Worm (Caenorhabditis elegans) whole organism, mixed stage, embryonic: ENCODE data around the gene fbxc-28.

Experiments used
- M03D4.4 ChIP-seq: sonication (generic microtip); optimal IDR thresholded peaks from 2 replicates; lab custom pipeline; 2017; ENCODE audit warnings: mild to moderate bottlenecking, missing genetic modification characterization, missing compliant biosample characterization
- bed-3 ChIP-seq: fragments of 200-800 bp; sonication (Bioruptor generic); optimal IDR thresholded peaks from 3 replicates; lab custom pipeline; 2018; ENCODE audit warnings: mild to moderate bottlenecking, missing genetic modification characterization, moderate library complexity, missing compliant biosample characterization
- blmp-1 ChIP-seq: fragments of 150-350 bp; optimal IDR thresholded peaks from 2 replicates; lab custom pipeline; 2014; ENCODE audit warnings: missing biosample characterization, missing genetic modification characterization
- ceh-43 ChIP-seq: fragments of 200-800 bp; sonication (Bioruptor generic); optimal IDR thresholded peaks from 2 replicates; lab custom pipeline; 2018; ENCODE audit warnings: mild to moderate bottlenecking, missing genetic modification characterization, moderate library complexity, missing compliant biosample characterization
- ces-1 ChIP-seq: fragments of 150-350 bp; optimal IDR thresholded peaks from 2 replicates; lab custom pipeline; 2014; ENCODE audit warnings: missing biosample characterization, missing genetic modification reagents, missing genetic modification characterization
- cnd-1 ChIP-seq: fragments of 200-800 bp; sonication (Bioruptor generic); optimal IDR thresholded peaks from 2 replicates; lab custom pipeline; 2018; ENCODE audit warnings: mild to moderate bottlenecking, missing genetic modification characterization, missing compliant biosample characterization
- drap-1 ChIP-seq: fragments of 200-800 bp; sonication (Bioruptor generic); optimal IDR thresholded peaks from 3 replicates; lab custom pipeline; 2018; ENCODE audit warnings: mild to moderate bottlenecking, missing genetic modification characterization, missing compliant biosample characterization
- elt-1 ChIP-seq: sonication (generic microtip); optimal IDR thresholded peaks from 2 replicates; lab custom pipeline; 2017; ENCODE audit warnings: missing genetic modification characterization, mild to moderate bottlenecking, missing compliant biosample characterization, antibody characterized with exemption, moderate library complexity, borderline replicate concordance; ENCODE audit not compliant: insufficient read depth
- elt-3 ChIP-seq: fragments of 150-350 bp; optimal IDR thresholded peaks from 2 replicates; lab custom pipeline; 2014; ENCODE audit warnings: missing biosample characterization, missing genetic modification characterization
- flh-1 ChIP-seq: fragments of 200-800 bp; sonication (Bioruptor generic); optimal IDR thresholded peaks from 2 replicates; lab custom pipeline; 2018; ENCODE audit warnings: mild to moderate bottlenecking, missing genetic modification characterization, moderate library complexity, missing compliant biosample characterization
- ham-2 ChIP-seq: fragments of 200-800 bp; sonication (Bioruptor generic); optimal IDR thresholded peaks from 2 replicates; lab custom pipeline; 2018; ENCODE audit warnings: mild to moderate bottlenecking, missing genetic modification characterization, missing compliant biosample characterization
- hlh-1 ChIP-seq: fragments of 150-350 bp; optimal IDR thresholded peaks from 2 replicates; lab custom pipeline; 2014; ENCODE audit warnings: missing biosample characterization, missing genetic modification reagents, missing genetic modification characterization
- lin-13 ChIP-seq: fragments of 150-350 bp; optimal IDR thresholded peaks from 2 replicates; lab custom pipeline; 2014; ENCODE audit warnings: missing biosample characterization, missing genetic modification characterization
- lin-32 ChIP-seq: fragments of 200-800 bp; sonication (Bioruptor generic); optimal IDR thresholded peaks from 2 replicates; lab custom pipeline; 2018; ENCODE audit warnings: mild to moderate bottlenecking, missing genetic modification characterization, missing compliant biosample characterization
- lsy-2 ChIP-seq: fragments of 150-350 bp; optimal IDR thresholded peaks from 2 replicates; lab custom pipeline; 2014; ENCODE audit warnings: missing biosample characterization, missing genetic modification characterization
- mab-5 ChIP-seq: fragments of 150-350 bp; optimal IDR thresholded peaks from 2 replicates; lab custom pipeline; 2014; ENCODE audit warnings: missing biosample characterization, missing genetic modification characterization
- mep-1 ChIP-seq: fragments of 150-350 bp; optimal IDR thresholded peaks from 2 replicates; lab custom pipeline; 2017; ENCODE audit warnings: missing biosample characterization, missing genetic modification reagents, missing genetic modification characterization, inconsistent platforms
- mls-2 ChIP-seq: sonication (generic microtip); optimal IDR thresholded peaks from 2 replicates; lab custom pipeline; 2016; ENCODE audit warnings: mild to moderate bottlenecking, missing genetic modification characterization, moderate library complexity, missing compliant biosample characterization
- nhr-12 ChIP-seq: fragments of 150-350 bp; optimal IDR thresholded peaks from 2 replicates; lab custom pipeline; 2014; ENCODE audit warnings: missing biosample characterization, missing genetic modification characterization
- nhr-2 ChIP-seq: fragments of 150-350 bp; optimal IDR thresholded peaks from 2 replicates; lab custom pipeline; 2014; ENCODE audit warnings: missing biosample characterization, missing genetic modification characterization
- nhr-237 ChIP-seq: fragments of 150-350 bp; optimal IDR thresholded peaks from 2 replicates; lab custom pipeline; 2014; ENCODE audit warnings: missing biosample characterization, missing genetic modification characterization
- nhr-28 ChIP-seq: fragments of 150-350 bp; optimal IDR thresholded peaks from 2 replicates; lab custom pipeline; 2014; ENCODE audit warnings: missing biosample characterization, missing genetic modification characterization
- nhr-76 ChIP-seq: sonication (generic microtip); optimal IDR thresholded peaks from 2 replicates; lab custom pipeline; 2017; ENCODE audit warnings: missing biosample characterization, missing genetic modification characterization
- pha-4 ChIP-seq: fragments of 150-350 bp; optimal IDR thresholded peaks from 2 replicates; lab custom pipeline; 2018; ENCODE audit warnings: missing biosample characterization, missing genetic modification reagents, missing genetic modification characterization
- sem-2 ChIP-seq: fragments of 200-800 bp; sonication (Bioruptor generic); optimal IDR thresholded peaks from 2 replicates; lab custom pipeline; 2018; ENCODE audit warnings: mild to moderate bottlenecking, missing genetic modification characterization, missing compliant biosample characterization
- sptf-1 ChIP-seq: sonication (generic microtip); optimal IDR thresholded peaks from 2 replicates; lab custom pipeline; 2017; ENCODE audit warnings: mild to moderate bottlenecking, missing genetic modification characterization, moderate library complexity, missing compliant biosample characterization
- unc-120 ChIP-seq: sonication (generic microtip); optimal IDR thresholded peaks from 2 replicates; lab custom pipeline; 2017; ENCODE audit warnings: missing genetic modification characterization, missing compliant biosample characterization; ENCODE audit not compliant: poor library complexity, severe bottlenecking
- zip-8 ChIP-seq: fragments of 150-350 bp; optimal IDR thresholded peaks from 2 replicates; lab custom pipeline; 2014; ENCODE audit warnings: missing biosample characterization, missing genetic modification characterization
- ztf-11 ChIP-seq: fragments of 150-350 bp; optimal IDR thresholded peaks from 2 replicates; lab custom pipeline; 2014; ENCODE audit warnings: missing biosample characterization, missing genetic modification characterization

Gene fbxc-28

DNA sequence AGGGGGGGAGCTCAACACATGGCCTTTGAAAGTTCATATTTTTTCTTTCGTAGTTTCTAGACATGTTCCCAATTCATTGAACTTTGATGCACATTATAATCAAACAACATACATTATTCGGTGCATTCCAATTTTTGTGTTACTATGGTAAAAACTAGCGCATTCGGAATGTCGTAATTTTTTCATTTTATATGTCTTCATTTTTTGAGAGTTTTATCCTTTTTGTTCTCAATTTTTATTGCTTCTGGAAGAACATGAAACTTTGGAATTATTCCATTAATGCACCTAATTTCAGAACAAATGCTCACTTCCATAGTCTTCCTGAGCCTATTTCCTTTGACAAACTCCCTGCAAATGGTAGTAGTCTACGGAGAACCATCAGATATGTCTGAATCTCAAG is 22.0 kb upstream of the fbxc-28 start, which contains the start of gene T07D3.2:
T07D3.2 (plus strand) TSS at position 301 of the 400 bp plus-strand sequence.
- TF ChIP-seq zip-8 (tag; lab: Kevin White, UChicago) (no peak), elt-1 (no peak), unc-120 (tag; lab: Kevin White, UChicago) (no peak), nhr-2 (tag; lab: Kevin White, UChicago) (no peak), lsy-2 (tag; lab: Kevin White, UChicago) (no peak), nhr-28 (tag; lab: Kevin White, UChicago) (no peak), pha-4 (tag; lab: Kevin White, UChicago) (no peak), ham-2 (GFP tag; lab: Kevin White, UChicago) (no peak), lin-13 (no peak), mep-1 (tag; lab: Kevin White, UChicago) (no peak), M03D4.4 (tag; lab: Kevin White, UChicago) (no peak), mls-2 (tag; lab: Kevin White, UChicago) (no peak), nhr-12 (tag; lab: Kevin White, UChicago) (no peak)

DNA sequence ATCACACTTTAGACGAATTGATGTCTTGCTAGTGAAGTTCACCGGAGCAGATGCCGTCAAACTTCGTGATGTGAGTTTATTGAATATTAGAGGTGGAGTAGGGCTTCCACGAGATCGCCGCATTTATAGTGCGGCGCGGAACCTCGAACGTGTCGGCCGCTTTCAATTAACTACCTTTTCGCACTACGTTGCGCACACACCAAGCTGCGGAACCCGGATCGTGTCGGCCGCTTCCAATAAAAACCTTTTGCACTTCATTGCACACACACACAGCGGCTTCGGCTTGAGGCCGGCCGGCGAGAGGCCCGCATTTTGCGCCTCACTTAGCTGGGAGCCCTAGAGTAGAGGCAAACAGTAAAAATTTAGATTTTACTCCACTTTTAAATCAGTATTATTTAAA is 18.3 kb upstream of the fbxc-28 start:
- TF ChIP-seq lin-32 (GFP tag; lab: Kevin White, UChicago), result no peak
- TF ChIP-seq, all 35 proteins: peak for 0

DNA sequence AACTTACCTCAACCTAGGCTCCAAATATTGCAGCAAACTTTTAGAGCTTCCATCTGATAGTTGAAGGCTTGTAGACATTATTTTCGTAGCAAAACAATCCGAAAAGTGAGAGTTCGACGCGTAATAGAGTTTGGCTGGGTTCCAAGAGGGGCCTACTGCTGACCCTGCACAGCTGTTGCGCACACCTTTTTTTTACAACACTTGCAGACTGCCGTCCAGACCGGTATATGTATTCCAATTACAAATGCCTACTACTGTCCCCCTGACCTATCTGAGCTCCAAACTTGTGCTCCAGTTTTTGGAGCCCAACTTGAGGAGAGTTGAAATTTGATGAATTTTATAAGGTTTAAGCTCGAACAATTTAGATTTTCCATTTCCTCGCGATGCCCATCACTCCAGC is 14.1 kb upstream of the fbxc-28 start, which contains the start of the genes fbxc-24 and fbxc-27:
fbxc-24 (minus strand) TSS at position 101 of the 400 bp plus-strand sequence.
fbxc-27 (plus strand) TSS at position 216 of the 400 bp plus-strand sequence.
- TF ChIP-seq hlh-1 (tag; lab: Kevin White, UChicago) (peak; percentile 68), cnd-1 (tag; lab: Kevin White, UChicago) (no peak)

DNA sequence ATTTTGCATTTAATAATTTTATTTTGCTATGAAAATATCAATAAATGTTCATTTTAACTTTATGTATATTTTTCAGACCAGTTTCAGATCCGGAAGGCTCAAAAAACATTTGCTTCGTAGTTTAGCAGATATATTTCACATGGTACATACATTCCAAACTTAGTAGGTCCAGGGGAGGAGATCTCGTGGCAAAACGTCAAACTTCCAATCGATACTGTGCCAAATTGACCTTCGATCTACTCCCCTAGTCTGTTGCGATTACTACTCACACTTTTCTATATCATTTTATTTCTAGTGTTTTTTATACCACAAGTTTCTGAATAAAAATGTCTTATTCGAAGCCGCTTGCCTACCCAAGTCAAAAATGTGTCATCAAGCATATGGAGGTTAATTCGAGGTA is 11.9 kb upstream of the fbxc-28 start, which contains the start of gene fbxc-31:
fbxc-31 (plus strand) TSS at position 301 of the 400 bp plus-strand sequence.
- no peak for TF ChIP-seq ztf-11 (tag; lab: Kevin White, UChicago)
- TF ChIP-seq mls-2 (tag; lab: Kevin White, UChicago), result no peak
- no peak for TF ChIP-seq cnd-1 (tag; lab: Kevin White, UChicago)
- TF ChIP-seq elt-3, result no peak
- TF ChIP-seq nhr-2 (tag; lab: Kevin White, UChicago), result no peak
- TF ChIP-seq ces-1, result no peak
- TF ChIP-seq flh-1 (GFP tag; lab: Kevin White, UChicago), result no peak
- no peak for TF ChIP-seq nhr-12 (tag; lab: Kevin White, UChicago)
- no peak for TF ChIP-seq ceh-43
- TF ChIP-seq lin-13, result no peak
- no peak for TF ChIP-seq nhr-237 (tag; lab: Kevin White, UChicago)
- no peak for TF ChIP-seq nhr-76 (tag; lab: Kevin White, UChicago)
- no peak for TF ChIP-seq unc-120 (tag; lab: Kevin White, UChicago)
- no peak for TF ChIP-seq bed-3 (GFP tag; lab: Kevin White, UChicago)

DNA sequence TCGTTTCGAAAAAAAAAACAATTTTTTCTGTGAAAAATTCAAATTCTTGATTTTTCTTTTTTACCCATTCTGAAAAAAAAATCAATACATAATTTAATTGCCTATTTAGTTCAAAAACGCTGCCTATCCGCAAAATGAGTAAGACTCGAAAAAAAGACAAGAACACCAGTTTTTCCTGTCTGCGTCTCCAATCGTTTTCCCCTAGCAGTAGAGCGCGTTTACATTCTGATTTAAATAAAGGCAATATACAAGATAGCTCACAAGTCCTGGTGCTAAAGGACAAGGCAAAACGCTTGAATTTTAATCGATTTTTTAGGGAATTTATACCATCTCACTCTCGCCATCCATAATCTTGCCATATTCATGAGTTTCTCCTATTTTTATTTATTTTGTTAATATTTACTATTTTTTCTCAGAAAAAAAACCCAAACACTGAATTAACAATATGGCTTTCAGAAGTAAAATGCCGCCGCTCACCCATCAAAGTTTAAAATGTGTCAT is 10.3 kb upstream of the fbxc-28 start, which contains the start of gene fbxc-33:
fbxc-33 (plus strand) TSS at position 451 of the 501 bp plus-strand sequence.
- TF ChIP-seq lsy-2 (tag; lab: Kevin White, UChicago), result peak; percentile 22
- TF ChIP-seq mab-5 (tag; lab: Kevin White, UChicago), result no peak
- peak; percentile 65 for TF ChIP-seq mep-1 (tag; lab: Kevin White, UChicago)
- TF ChIP-seq unc-120 (tag; lab: Kevin White, UChicago), result no peak
- TF ChIP-seq bed-3 (GFP tag; lab: Kevin White, UChicago), result no peak
- TF ChIP-seq flh-1 (GFP tag; lab: Kevin White, UChicago), result no peak
- TF ChIP-seq pha-4 (tag; lab: Kevin White, UChicago), result peak; percentile 40
- no peak for TF ChIP-seq sem-2 (GFP tag; lab: Kevin White, UChicago)
- TF ChIP-seq, all 35 proteins: peak for 3

DNA sequence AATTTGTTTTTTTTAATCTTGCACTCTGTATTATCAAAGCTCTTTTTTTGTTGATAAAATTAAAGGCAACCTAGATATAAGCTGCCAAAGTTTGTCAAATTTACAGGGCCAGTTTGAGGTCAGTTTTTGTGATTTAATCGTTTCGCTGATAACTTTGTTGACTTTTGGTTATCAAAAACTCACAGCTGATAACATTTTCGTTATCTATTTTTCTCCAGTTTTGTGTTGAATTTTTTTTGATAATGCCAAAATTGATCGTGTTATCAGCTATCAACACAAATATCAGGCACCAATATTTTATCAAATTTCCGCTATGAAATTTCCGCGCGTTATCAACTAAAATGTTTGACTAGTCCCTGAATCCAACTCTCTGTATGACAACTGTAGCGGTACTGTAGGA is 8.4 kb upstream of the fbxc-28 start:
- TF ChIP-seq elt-3 (no peak), nhr-237 (tag; lab: Kevin White, UChicago) (no peak), mab-5 (tag; lab: Kevin White, UChicago) (no peak), sptf-1 (no peak), sem-2 (GFP tag; lab: Kevin White, UChicago) (no peak), ceh-43 (no peak), ztf-11 (tag; lab: Kevin White, UChicago) (no peak), blmp-1 (tag; lab: Kevin White, UChicago) (no peak), lin-32 (GFP tag; lab: Kevin White, UChicago) (no peak), drap-1 (GFP tag; lab: Kevin White, UChicago) (no peak), ham-2 (GFP tag; lab: Kevin White, UChicago) (no peak), flh-1 (GFP tag; lab: Kevin White, UChicago) (no peak), pha-4 (tag; lab: Kevin White, UChicago) (no peak), lsy-2 (tag; lab: Kevin White, UChicago) (no peak), elt-1 (no peak)
